Fruit fly (Drosophila melanogaster): Measurements from ENCODE around the gene CG42748.

CG42748 gene

dm6 chr2L:22148713-22149112 lies 17.7 kb downstream of the CG42748 start:
- TF ChIP-seq Sox15 (GFP tag; optimal IDR thresholded peaks at IDR 0.05) (no peak), CG7368 (GFP tag; optimal IDR thresholded peaks at IDR 0.05) (no peak), Hr4 (GFP tag; optimal IDR thresholded peaks at IDR 0.05) (no peak), Sox14 (GFP tag; optimal IDR thresholded peaks at IDR 0.05) (peak; percentile 7), CG6808 (GFP tag; optimal IDR thresholded peaks at IDR 0.05) (no peak), Eip78C (GFP tag) (peak; percentile 56), pdm3 (GFP tag; optimal IDR thresholded peaks at IDR 0.05) (no peak), Ets96B (tag; optimal IDR thresholded peaks at IDR 0.05) (no peak), Hr38 (GFP tag; optimal IDR thresholded peaks at IDR 0.05) (no peak), CG6163 (GFP tag; IDR thresholded peaks at IDR 0.05) (no peak), Sox102F (GFP tag; optimal IDR thresholded peaks at IDR 0.05) (no peak), CG16779 (tag; optimal IDR thresholded peaks at IDR 0.05) (no peak), Blimp-1 (GFP tag; optimal IDR thresholded peaks at IDR 0.05) (peak; percentile 48), CG8319 (GFP tag; optimal IDR thresholded peaks at IDR 0.05) (no peak), dsx (GFP tag; optimal IDR thresholded peaks at IDR 0.05; ENCODE audit: poor library complexity, severe bottlenecking) (no peak), ss (GFP tag; optimal IDR thresholded peaks at IDR 0.05) (no peak), CG6854 (GFP tag; optimal IDR thresholded peaks at IDR 0.05) (no peak), CG31627 (GFP tag; optimal IDR thresholded peaks at IDR 0.05) (no peak), Ets21C (GFP tag; optimal IDR thresholded peaks at IDR 0.05) (no peak), OdsH (GFP tag; optimal IDR thresholded peaks at IDR 0.05) (no peak), topi (GFP tag; optimal IDR thresholded peaks at IDR 0.05) (no peak), CG4318 (GFP tag; optimal IDR thresholded peaks at IDR 0.05) (no peak), Gug (GFP tag; IDR thresholded peaks at IDR 0.05) (no peak), CG9139 (GFP tag; optimal IDR thresholded peaks at IDR 0.05) (no peak), fkh (GFP tag; optimal IDR thresholded peaks at IDR 0.05) (peak; percentile 36), fd59A (GFP tag; optimal IDR thresholded peaks at IDR 0.05) (no peak), vri (GFP tag; optimal IDR thresholded peaks at IDR 0.05) (peak; percentile 82), Eip75B (GFP tag; optimal IDR thresholded peaks at IDR 0.05) (no peak), Smox (GFP tag; optimal IDR thresholded peaks at IDR 0.05) (no peak), lz (GFP tag; optimal IDR thresholded peaks at IDR 0.05) (no peak), CG11294 (GFP tag; IDR thresholded peaks at IDR 0.05) (no peak), CG15336 (GFP tag; IDR thresholded peaks at IDR 0.05) (0 out of 2 replicates have a peak, but pooled peaks have one; percentile 9), CG8632 (GFP tag; optimal IDR thresholded peaks at IDR 0.05) (no peak), Eip93F (GFP tag; optimal IDR thresholded peaks at IDR 0.05) (no peak), CG34406 (GFP tag; optimal IDR thresholded peaks at IDR 0.05) (no peak), dac (GFP tag; optimal IDR thresholded peaks at IDR 0.05) (no peak), net (GFP tag; optimal IDR thresholded peaks at IDR 0.05) (no peak), CG11762 (GFP tag; optimal IDR thresholded peaks at IDR 0.05; ENCODE audit: insufficient read depth) (no peak), acj6 (GFP tag; optimal IDR thresholded peaks at IDR 0.05) (no peak), CG6276 (GFP tag; optimal IDR thresholded peaks at IDR 0.05) (no peak), CG3919 (GFP tag; optimal IDR thresholded peaks at IDR 0.05) (no peak)

- TF ChIP-seq CG8319 (GFP tag; optimal IDR thresholded peaks at IDR 0.05) (no peak), CG1621 (tag; optimal IDR thresholded peaks at IDR 0.05) (no peak), cyc (GFP tag; optimal IDR thresholded peaks at IDR 0.05) (no peak), CG7368 (GFP tag; optimal IDR thresholded peaks at IDR 0.05) (no peak), CG10669 (GFP tag; optimal IDR thresholded peaks at IDR 0.05) (no peak), CG34406 (GFP tag; optimal IDR thresholded peaks at IDR 0.05) (no peak), Eip78C (GFP tag) (no peak), CG11294 (GFP tag; IDR thresholded peaks at IDR 0.05) (no peak), achi (GFP tag; optimal IDR thresholded peaks at IDR 0.05) (no peak)
Observed at dm6 chr2L:22151323-22151722, 20.3 kb downstream of the CG42748 start, which contains the start of gene dunk. Gene dunk (plus strand): TSS chr2L:22151623.
